Fruit fly (Drosophila melanogaster): ENCODE measurements around the gene CG34301.

Gene CG34301

DNA sequence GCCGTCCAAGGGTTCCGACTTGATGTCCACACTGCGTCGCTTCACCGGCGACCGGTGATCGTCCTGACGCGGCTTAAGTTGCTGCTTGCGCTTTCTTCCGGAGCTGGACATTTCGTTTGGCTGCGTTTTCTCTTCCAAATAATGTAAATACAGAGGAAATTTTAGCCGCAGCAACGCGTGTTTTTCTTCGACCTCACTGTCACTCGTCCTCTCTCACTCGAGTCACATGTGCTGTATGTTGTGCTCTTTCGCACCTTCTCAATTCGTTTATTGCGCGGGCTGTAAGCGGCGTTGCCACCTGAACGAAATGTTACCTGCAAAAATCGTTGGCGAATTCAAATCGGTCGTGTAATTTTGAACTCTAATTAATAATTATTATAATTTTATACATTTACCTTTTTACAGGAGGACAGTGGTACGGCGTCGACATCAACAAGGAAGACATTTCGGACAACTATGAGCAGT is 32.2 kb downstream of the CG34301 start, which contains the start of gene CG9839:
CG9839 (minus strand) TSS at position 415 of the 465 bp plus-strand sequence.
- no peak for TF ChIP-seq noc (tag; optimal IDR thresholded peaks at IDR 0.05)

DNA sequence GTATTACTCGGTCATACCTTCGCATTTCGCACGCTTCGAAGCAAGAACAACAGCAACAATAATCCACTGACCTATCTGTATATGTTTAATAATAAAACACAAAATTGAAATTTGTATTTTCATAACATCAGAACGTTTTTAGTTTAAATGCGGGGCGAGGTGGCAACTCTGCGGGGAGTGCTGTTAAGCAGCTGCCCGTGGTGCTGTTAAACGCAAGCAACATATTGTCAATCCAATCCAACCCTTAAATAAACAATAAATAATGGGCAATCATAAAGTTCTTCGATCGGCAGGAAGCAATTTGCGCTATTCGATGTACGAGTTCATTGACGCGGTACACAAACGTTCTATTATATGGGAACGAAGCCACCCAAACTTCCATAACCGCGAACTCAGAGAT is 32.9 kb downstream of the CG34301 start, which contains the start of gene hng2:
hng2 (plus strand) TSS at position 219 of the 400 bp plus-strand sequence.
- TF ChIP-seq noc (tag; optimal IDR thresholded peaks at IDR 0.05), result no peak

DNA sequence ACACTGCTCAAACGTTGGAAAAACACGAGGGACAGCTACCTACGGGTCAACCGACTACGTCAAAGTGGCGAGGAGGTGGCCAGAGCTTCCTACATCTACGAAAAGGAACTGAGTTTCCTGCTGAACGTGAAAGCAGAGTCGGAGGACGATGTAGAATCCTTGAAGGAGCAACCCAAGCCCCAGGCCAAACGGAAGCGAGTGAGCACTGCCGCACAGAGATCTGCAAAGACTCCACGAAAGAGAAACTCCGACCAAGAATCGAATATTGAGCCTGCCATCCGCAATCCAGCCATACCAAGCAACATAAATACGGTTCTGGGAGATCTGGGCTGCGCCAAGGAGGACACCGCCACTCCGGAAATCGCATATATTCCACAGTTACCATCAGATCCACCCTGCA is 33.4 kb downstream of the CG34301 start:
- no peak for TF ChIP-seq noc (tag; optimal IDR thresholded peaks at IDR 0.05)

DNA sequence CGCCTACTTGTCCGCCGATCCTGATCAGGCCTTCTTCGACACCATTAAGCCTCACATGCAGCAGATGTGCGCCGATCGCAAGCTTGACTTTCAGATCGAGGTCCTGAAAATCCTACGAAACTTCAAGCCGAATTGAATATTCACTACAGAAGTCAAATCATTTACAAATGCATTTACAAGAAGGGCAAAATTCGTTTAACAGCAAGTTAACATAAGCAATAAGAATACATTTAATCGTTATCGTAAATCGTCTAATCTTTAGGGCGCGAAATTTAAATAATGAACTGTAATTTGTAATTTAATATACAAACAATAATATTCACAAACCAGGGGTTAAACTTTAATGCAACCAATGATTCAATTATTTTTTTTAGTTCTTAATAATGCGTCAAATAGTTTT is 33.8 kb downstream of the CG34301 start:
- no peak for TF ChIP-seq noc (tag; optimal IDR thresholded peaks at IDR 0.05)

DNA sequence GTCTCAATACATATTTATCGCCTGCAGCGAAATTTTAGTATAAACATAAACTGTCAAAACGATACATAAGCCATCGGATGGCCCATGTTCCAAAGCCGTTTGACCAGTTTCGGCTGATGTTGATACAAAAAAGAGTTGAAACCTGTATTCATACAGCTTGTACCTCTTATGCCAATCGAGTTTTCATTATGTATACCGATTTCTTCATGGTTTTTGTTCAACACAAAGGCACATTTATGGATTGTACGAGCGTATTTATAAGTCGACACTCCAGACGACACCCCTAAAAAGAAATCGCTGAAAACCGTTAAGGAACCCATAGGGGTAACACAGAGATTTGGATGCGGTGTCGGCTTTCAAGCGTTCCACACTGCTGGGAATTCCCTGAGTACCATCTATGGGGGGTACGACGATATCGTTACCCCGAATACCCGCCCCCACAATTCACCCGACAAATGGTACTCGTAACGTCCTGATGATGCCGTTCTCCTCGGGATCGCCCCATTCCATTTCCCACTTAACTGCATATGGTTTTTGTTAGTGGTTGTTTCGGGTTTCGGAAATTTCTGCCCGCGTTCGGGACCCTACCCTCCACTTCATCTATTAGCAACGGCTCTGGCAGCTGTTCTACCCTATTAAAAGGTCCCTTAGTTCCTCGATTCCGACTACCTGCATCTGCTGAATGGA is 34.7 kb downstream of the CG34301 start:
- TF ChIP-seq noc (tag; optimal IDR thresholded peaks at IDR 0.05), result no peak

DNA sequence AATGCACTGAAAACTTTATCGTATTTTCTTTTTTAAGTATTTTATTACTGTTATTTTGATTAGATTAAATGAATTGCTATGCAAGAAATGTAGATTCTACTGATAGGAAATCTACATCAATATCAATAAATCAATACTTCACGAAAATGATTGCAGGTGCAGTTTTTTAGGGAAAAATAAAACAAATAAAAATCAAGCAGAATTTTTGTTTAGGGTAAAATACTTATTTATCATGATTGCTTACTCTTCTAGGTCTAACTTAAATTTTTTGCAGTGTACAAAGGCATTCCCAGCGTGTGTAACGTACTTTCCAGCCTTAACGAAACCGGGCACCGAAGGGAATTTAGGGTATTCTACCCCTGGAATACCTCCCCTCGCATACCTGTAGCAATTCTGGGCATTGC is 35.3 kb downstream of the CG34301 start:
- TF ChIP-seq noc (tag; optimal IDR thresholded peaks at IDR 0.05), result peak; percentile 30

DNA sequence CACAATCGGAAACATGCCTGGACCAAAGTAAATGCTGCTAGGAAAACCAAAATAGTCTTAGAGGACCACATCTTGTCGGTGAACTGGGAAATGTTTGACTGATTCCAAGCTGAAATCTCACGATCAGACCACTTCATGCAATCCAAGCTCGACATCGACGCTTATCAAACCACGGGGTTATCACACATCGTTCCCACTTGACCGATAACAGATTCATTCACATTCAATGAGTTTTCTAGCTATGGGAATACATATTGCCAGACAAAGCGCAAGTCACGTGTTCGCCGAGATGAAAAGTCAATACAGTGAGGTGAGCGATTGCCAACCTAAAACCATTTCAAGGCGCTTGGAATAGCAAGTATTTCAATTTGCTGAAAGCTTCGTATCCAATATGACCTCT is 36.5 kb downstream of the CG34301 start:
- TF ChIP-seq noc (tag; optimal IDR thresholded peaks at IDR 0.05), result peak; percentile 29

DNA sequence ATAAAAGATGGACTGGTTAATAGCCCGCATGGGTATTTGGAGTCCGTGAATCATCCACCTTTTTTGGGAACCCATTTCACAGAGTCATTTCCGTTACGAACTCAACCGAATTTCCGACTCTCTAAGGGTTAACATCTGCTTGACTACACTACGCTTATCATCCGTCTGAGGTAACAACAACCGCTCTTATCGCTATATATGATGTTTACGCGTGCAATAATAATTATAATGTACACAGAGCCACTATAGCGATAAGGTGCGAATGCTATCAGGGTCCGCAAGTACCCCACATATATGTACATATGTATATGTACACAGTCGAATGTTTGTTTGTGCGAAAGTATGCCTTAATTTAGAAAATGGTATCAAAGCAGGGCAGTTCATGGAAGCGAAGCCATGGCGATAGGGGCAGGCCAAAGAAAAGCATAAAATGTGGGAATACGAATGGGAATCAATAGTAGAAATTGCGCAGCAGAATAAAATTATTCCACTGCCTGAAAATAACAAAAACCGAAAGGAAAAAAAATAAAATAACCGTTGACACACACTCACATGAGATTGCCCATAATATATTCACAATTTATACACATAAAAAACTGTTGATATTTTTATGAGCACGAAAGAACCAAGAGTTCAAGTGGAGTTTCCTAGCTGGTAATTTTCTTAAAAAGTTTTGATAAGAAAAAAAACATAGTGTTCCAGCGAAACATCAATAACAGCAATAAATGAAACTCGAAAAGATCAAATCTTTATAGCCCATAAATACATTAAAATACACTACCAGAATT is 37.4 kb downstream of the CG34301 start:
- peak; percentile 74 for TF ChIP-seq noc (tag; optimal IDR thresholded peaks at IDR 0.05)

DNA sequence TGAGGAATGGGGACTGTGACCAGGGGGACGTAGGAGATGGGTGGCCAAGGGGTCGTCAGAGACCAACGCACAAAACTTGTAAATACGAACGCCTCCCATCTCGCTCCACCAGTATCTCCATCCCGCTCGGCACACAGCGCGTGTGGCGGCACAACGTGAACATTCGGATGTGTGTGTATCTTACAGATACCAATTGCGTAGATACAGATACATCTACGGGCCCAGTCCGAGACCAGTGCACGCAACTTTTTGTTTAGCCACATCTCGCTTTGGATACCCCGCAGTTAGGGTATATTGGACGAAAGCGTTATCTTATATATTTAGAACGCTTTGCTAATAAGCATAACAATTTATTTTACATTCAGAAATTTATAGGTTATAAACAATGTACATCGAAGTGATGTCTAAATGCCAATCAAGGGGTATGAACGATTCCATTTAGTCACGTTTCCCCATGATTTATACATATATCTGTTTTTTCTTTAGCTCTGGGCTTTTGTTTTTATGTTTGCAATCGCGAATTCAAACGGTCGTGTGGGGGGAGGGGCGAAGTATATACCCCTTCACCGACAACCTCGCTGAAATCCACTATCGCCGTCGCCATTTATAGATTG is 38.2 kb downstream of the CG34301 start:
- TF ChIP-seq noc (tag; optimal IDR thresholded peaks at IDR 0.05), result peak; percentile 100

DNA sequence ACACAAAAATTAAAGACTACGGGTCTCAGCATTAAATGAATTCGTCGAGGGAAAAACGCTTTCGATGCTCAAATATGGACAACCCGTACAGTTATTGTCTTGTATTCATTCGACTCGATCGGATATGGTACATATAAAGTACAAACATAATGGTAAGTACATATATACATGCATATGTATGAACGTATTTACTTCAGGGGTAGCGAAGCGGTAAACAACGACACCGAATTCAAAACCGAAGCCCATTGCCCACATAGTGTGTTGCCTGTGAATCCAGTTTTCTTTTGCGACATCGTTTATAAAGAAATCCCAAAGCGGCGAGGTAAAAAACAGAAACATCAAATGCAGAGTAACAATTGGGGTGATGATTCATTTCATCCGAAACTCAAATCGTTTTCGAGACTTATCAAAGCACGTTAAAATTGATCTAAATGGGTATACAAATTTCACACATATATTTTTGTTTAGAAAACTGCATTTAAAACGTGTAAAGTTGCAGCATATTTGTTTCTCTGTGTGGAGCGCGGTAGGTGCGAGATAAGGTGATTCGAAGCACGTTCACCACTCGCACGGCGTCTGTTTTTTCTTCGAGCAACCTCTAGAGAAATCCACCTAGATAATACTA is 39.2 kb downstream of the CG34301 start:
- TF ChIP-seq noc (tag; optimal IDR thresholded peaks at IDR 0.05), result peak; percentile 3

DNA sequence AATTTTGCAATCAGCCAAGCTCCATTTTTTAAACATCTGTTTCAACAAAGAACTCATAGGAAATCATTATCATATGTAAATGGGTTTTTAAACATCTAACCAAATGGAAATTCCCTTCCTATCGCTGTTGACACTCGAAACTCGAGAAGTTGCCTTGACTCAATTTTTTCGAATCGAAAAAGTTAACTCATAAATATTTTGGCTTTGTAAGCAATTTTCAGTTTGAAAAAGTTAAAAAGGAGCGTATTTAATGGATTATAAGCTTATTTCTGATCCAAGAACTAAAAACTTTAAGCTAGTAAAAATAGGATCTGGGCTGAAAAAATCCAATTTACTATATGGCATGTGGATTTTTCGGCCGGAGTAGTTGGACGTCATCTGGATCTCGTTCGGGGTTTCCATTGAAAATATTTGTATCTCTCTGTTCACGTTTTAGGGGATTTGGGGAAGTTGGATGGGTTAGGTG is 40.0 kb downstream of the CG34301 start, which contains the start of gene CG9837:
CG9837 (minus strand) TSS at position 416 of the 466 bp plus-strand sequence.
- TF ChIP-seq noc (tag; optimal IDR thresholded peaks at IDR 0.05), result no peak

DNA sequence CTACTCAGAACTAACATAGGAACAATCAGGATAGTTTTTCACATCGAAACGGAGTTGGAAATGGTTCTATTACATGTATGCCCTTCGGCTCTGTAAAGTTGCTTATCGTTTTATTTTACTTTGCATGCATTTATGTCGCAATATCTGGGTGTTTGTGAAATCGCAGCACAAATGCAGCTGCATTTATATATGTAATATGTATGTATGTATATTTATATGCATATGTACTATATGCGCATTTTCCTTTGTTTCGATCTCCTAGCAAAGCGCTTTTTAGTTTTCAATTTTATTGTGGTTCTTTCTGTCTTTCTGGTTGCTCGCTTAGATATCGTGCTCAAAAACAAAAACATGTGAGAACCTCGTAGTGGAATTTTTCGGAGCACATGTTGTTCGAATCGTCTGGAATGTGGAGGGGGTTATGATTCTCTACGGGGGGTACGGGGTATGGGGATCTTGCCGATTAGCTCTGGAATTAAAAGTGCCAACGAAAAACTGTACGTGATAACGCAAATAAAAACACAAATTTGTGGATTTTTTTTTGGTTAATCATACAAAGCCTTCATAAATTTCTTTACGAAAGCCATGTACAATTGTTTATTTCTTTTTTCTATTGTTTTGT is 40.9 kb downstream of the CG34301 start:
- peak; percentile 47 for TF ChIP-seq noc (tag; optimal IDR thresholded peaks at IDR 0.05)

DNA sequence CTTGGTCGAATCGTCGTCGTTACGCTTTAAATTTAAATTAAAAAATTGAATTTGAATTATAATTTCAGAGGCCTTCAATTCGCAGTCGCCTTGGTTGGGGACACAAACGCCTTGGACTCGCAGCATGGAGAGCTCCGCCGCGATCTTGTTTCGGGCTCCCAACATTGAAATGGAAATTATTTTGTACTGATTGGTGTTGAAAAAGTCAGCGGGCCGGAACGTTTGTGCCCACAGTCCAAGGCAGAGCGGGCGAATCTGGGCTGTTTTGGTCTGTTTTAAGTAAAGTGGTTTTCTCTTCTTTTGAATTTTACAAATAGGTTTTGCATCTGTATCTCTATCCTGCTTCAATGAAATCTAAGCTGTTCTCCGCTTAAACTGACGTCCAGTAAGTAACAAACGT is 41.8 kb downstream of the CG34301 start:
- no peak for TF ChIP-seq noc (tag; optimal IDR thresholded peaks at IDR 0.05)

DNA sequence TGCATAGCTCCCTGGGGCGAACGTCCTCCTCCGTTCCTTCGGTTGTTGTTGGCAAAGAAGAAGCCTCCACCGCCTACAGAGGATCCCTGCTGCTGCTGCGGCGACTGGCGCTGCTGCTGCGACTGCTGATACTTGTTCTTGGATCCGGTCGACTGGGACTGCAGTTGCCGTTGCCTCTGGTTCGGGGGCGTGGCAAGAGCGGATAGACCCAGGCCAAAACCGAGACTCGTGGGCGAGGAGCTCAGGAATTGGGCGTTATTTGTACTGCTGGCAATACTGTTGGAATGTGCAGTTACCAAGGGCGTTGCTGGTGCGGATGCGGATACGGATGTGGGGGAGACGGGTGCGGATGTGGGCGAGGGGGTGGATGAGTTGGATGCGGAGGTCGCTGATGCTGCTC is 45.0 kb downstream of the CG34301 start:
- TF ChIP-seq noc (tag; optimal IDR thresholded peaks at IDR 0.05), result no peak

DNA sequence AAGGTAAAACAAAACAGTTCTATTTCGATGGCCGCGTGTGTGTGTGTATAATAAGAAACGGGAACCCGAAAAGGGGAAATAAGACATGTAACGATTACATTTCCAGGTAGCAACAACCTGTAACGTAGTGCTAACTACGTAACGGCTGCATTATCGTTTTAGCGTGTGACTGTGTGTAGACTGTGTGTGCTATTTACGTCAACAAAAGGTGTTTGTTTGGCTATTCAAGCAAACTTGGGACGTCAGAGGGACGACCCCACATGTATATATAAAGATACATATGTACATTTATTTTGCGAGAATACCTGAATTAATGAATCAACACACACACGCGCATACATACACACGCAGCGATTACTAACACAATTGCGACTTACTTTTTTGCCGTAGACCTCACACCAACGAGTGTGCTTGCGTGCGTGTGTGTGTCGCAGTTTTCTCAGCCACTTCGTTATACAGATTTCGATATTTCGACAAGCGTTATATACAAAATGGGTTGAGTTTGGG is 46.4 kb downstream of the CG34301 start:
- TF ChIP-seq noc (tag; optimal IDR thresholded peaks at IDR 0.05), result peak; percentile 22

Measured in whole organism, larva.